Worm (Caenorhabditis elegans): Measurements from ENCODE around the gene F07A11.5.

The F07A11.5 gene

DNA sequence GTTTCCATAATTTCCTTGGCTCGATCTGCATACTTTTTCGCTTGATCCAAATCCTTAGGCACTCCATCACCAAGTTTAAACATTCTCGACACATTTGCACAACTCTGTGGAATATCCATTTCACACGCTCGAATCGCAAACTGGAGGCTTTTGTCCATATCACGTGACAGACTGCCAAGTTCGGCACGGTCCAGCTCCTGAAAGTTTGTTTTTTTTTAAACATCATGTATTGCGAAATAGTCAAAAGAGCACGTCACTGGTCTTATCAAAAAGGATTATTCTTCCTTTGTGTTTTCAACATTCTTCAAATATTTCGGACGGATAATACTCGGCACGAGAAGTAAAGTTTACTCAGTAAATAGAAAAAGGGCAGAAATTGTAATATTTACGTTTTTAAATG, 37.1 kb downstream of the F07A11.5 start:
- TF ChIP-seq ceh-30 (tag; optimal IDR thresholded peaks at IDR 0.05) (no peak), sox-4 (tag; optimal IDR thresholded peaks at IDR 0.05) (no peak), unc-55 (GFP tag; optimal IDR thresholded peaks at IDR 0.05) (no peak), hlh-30 (tag; optimal IDR thresholded peaks at IDR 0.05; ENCODE audit: insufficient read depth) (peak; percentile 49)

DNA sequence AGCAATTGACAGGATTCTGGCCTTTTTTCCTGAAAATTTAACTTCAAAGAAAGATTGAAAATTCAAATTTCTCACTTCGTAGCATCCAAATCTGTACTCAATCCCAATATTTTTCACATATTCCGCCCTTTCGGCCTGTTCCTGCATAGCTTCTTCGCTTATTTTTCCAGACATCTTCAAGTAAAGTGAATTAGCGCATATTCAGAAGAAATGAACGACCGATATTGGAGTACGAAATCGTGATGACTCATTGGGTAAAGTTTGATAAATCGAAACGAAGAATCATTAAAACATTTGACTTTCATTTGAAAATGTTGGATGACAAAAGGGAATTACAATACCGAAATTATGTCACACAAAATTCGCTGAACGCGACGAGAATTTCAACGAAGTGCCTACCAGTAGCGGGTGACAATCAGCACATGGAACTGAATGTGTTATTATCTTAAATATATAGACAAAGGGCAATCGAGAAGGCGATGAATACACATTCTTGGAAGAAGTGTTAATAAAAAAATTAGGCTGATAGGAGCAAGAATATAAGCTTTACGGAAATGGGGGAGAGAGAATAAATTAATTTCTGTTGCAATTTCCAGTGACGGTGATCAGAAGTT, 39.0 kb downstream of the F07A11.5 start, which contains the start of gene coa-7:
TSS of gene coa-7 (minus strand) at position 174 of the 614 bp plus-strand sequence.
- TF ChIP-seq rnt-1 (tag; optimal IDR thresholded peaks at IDR 0.05) (no peak), tbx-2 (tag; optimal IDR thresholded peaks at IDR 0.05) (no peak), tbx-7 (tag; optimal IDR thresholded peaks at IDR 0.05) (no peak), npax-4 (tag; optimal IDR thresholded peaks at IDR 0.05) (no peak), F13H6.1 (tag; optimal IDR thresholded peaks at IDR 0.05) (no peak), ama-1 (optimal IDR thresholded peaks at IDR 0.05) (no peak), pros-1 (tag; optimal IDR thresholded peaks at IDR 0.05) (no peak), sox-2 (GFP tag; IDR thresholded peaks at IDR 0.05) (no peak)

DNA sequence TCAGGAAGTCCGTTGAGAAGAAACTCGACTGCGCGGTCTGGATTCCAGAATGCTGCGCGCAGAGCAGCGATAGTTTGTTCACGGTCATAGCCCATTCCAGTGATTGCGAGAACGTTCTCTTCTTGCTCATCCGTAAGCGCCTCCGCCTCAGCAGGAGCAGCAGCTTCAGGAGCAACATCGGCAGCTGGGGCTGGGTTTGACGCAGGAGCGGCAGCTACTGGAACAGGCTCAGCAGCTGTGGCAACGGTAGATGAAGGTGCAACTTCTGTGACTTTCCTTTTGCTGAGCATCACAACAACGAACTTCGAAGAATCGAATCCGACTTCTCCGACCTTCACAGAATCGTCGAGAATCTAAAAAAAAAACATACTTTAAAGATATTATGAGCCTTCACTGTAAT, 40.0 kb downstream of the F07A11.5 start:
- TF ChIP-seq ttx-3 (tag; optimal IDR thresholded peaks at IDR 0.05) (no peak), dmd-4 (tag; optimal IDR thresholded peaks at IDR 0.05; ENCODE audit: borderline replicate concordance) (no peak), hlh-15 (tag; optimal IDR thresholded peaks at IDR 0.05) (no peak), nhr-11 (tag; optimal IDR thresholded peaks at IDR 0.05) (no peak), madf-2 (tag; optimal IDR thresholded peaks at IDR 0.05) (no peak), pqm-1 (tag; optimal IDR thresholded peaks at IDR 0.05) (no peak), pha-4 (tag; optimal IDR thresholded peaks at IDR 0.05) (no peak), ceh-31 (tag; optimal IDR thresholded peaks at IDR 0.05) (no peak), ceh-30 (tag; optimal IDR thresholded peaks at IDR 0.05) (no peak), fkh-10 (GFP tag; optimal IDR thresholded peaks at IDR 0.05) (no peak)

DNA sequence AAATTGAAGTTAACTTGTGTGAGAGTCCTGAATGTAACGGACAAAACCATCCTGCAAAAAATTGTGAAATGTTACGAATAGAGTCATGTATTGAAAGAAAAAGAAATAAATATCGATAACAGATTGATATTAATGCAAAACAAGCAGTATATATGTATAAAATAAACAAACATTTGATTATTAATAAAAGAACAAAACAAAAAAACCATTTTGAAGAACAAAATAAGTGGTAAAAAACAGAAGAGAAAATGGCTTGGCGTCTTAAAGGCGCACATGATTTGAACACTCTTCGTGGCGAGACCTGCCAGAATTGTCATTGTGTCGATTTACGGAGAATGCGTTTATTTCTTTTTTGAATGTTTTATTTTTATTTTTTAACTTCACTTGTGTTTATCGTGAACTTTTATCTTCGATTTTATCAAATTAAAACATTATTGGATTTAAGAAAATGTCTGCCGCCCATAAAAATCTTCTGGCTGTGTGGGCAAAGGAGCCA, 40.6 kb downstream of the F07A11.5 start, which contains the start of the genes rad-23 and rpn-12:
TSS of gene rad-23 (minus strand) at position 51 of the 496 bp plus-strand sequence.
TSS of gene rpn-12 (plus strand) at position 446 of the 496 bp plus-strand sequence.
- TF ChIP-seq hlh-30 (tag; optimal IDR thresholded peaks at IDR 0.05; ENCODE audit: insufficient read depth) (peak; percentile 0), unc-42 (tag; optimal IDR thresholded peaks at IDR 0.05) (peak; percentile 47), hlh-8 (tag; optimal IDR thresholded peaks at IDR 0.05) (no peak), nfya-1 (tag; optimal IDR thresholded peaks at IDR 0.05) (peak; percentile 29), npax-4 (tag; optimal IDR thresholded peaks at IDR 0.05) (no peak), pag-3 (tag; optimal IDR thresholded peaks at IDR 0.05; ENCODE audit: borderline replicate concordance) (no peak), ceh-30 (tag; optimal IDR thresholded peaks at IDR 0.05) (no peak), rnt-1 (tag; optimal IDR thresholded peaks at IDR 0.05) (no peak), pha-2 (tag; optimal IDR thresholded peaks at IDR 0.05) (no peak), K02D7.2 (tag; optimal IDR thresholded peaks at IDR 0.05) (no peak), ahr-1 (tag; optimal IDR thresholded peaks at IDR 0.05) (no peak), ceh-48 (tag; optimal IDR thresholded peaks at IDR 0.05) (no peak), ets-4 (tag; optimal IDR thresholded peaks at IDR 0.05) (no peak), ceh-31 (tag; optimal IDR thresholded peaks at IDR 0.05) (peak; percentile 29)

DNA sequence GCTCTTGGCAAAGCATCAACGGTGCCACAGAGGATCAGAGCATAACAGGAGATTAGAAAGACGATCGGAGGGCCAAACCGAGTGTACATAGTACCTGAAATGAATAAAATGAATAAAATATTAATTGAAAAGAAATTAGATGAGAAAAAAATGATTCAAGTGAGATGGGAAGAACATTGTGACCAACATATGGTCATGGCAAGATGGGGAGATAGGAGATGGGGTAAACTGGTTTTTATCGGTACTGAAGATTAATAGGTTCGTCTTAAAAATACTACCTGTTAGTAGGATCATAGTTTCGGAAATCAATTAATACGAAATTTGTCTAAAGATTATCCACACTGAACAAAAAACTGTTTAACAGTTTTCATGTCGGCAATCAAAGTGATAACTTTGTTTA, 45.0 kb downstream of the F07A11.5 start, which contains the start of gene nep-1:
TSS of gene nep-1 (minus strand) at position 101 of the 400 bp plus-strand sequence.
- TF ChIP-seq unc-42 (tag; optimal IDR thresholded peaks at IDR 0.05) = no peak
- no peak for TF ChIP-seq ceh-9 (tag; optimal IDR thresholded peaks at IDR 0.05)
- no peak for TF ChIP-seq hlh-15 (tag; optimal IDR thresholded peaks at IDR 0.05)
- no peak for TF ChIP-seq pros-1 (tag; optimal IDR thresholded peaks at IDR 0.05)
- TF ChIP-seq ama-1 (optimal IDR thresholded peaks at IDR 0.05) = no peak
- no peak for TF ChIP-seq T23F11.4 (GFP tag; optimal IDR thresholded peaks at IDR 0.05)
- TF ChIP-seq ref-2 (tag; optimal IDR thresholded peaks at IDR 0.05) = no peak
- no peak for TF ChIP-seq pat-9 (tag; optimal IDR thresholded peaks at IDR 0.05)
